Worm (Caenorhabditis elegans) whole organism, young adult: ENCODE data around the gene srx-33.

Experiments
- F33H1.4 ChIP-seq: fragments of 200-800 bp; sonication (Bioruptor generic); IDR thresholded peaks from 2 replicates; pipeline ENCODE4 v1.3.6; 2022; ENCODE audit warnings: missing genetic modification reagents, missing genetic modification characterization, missing compliant biosample characterization
- ama-1 ChIP-seq, 3 experiments: fragments of 150-350 bp in 1 of 3; sonication (generic microtip) in 2 of 3; optimal IDR thresholded peaks; 2 replicates each; lab custom pipeline; 2014 to 2018; ENCODE audit warnings: missing biosample characterization in 2 of 3, missing genetic modification characterization in 2 of 3, missing genetic modification reagents in 2 of 3
- lin-35 ChIP-seq, 3 experiments: fragments of 150-350 bp in 2 of 3; sonication (generic microtip) in 1 of 3; optimal IDR thresholded peaks; 2 replicates each; lab custom pipeline; 2014 to 2018; ENCODE audit warnings: missing biosample characterization in 3 of 3, missing genetic modification characterization in 3 of 3, missing genetic modification reagents in 3 of 3
- madf-3 ChIP-seq: fragments of 200-800 bp; sonication (Bioruptor generic); IDR thresholded peaks from 2 replicates; pipeline ENCODE4 v1.3.6; 2022; ENCODE audit warnings: missing genetic modification reagents, missing genetic modification characterization, missing compliant biosample characterization
- mel-28 ChIP-seq: sonication (generic microtip); optimal IDR thresholded peaks from 2 replicates; lab custom pipeline; 2016; ENCODE audit warnings: borderline replicate concordance, mild to moderate bottlenecking, missing genetic modification characterization, missing compliant biosample characterization
- nfya-1 ChIP-seq: sonication (generic microtip); optimal IDR thresholded peaks from 2 replicates; lab custom pipeline; 2017; ENCODE audit warnings: antibody characterized with exemption, missing compliant biosample characterization, missing genetic modification characterization, borderline replicate concordance; ENCODE audit not compliant: insufficient read depth
- nhr-179 ChIP-seq: sonication (generic microtip); optimal IDR thresholded peaks from 2 replicates; lab custom pipeline; 2016; ENCODE audit warnings: mild to moderate bottlenecking, missing genetic modification characterization, missing compliant biosample characterization
- sptf-2 ChIP-seq: fragments of 200-800 bp; sonication (Bioruptor generic); optimal IDR thresholded peaks from 2 replicates; lab custom pipeline; 2018; ENCODE audit warnings: mild to moderate bottlenecking, missing genetic modification characterization, missing compliant biosample characterization
- ztf-22 ChIP-seq: fragments of 200-800 bp; sonication (Bioruptor generic); optimal IDR thresholded peaks from 2 replicates; lab custom pipeline; 2018; ENCODE audit warnings: mild to moderate bottlenecking, missing genetic modification characterization, moderate library complexity, missing compliant biosample characterization
- ztf-25 ChIP-seq: fragments of 200-800 bp; sonication (Bioruptor generic); IDR thresholded peaks from 2 replicates; pipeline ENCODE4 v1.3.6; 2022; ENCODE audit warnings: missing genetic modification reagents, missing genetic modification characterization, missing compliant biosample characterization
- ztf-26 ChIP-seq: sonication (generic microtip); optimal IDR thresholded peaks from 2 replicates; lab custom pipeline; 2017; ENCODE audit warnings: missing genetic modification characterization, missing compliant biosample characterization

ce11 chrV:7095254-7095990, 23.3 kb downstream of the srx-33 start:
- TF ChIP-seq F33H1.4 (GFP tag; lab: Robert Waterston, UW): no peak
- TF ChIP-seq sptf-2: no peak
- TF ChIP-seq ama-1 (optimal IDR thresholded peaks at IDR 0.05; lab: Kevin White, UChicago): no peak
- TF ChIP-seq ama-1 (GFP tag; optimal IDR thresholded peaks at IDR 0.05; lab: Kevin White, UChicago): no peak
- no peak for TF ChIP-seq madf-3 (GFP tag; lab: Robert Waterston, UW)
- no peak for TF ChIP-seq nfya-1 (tag; lab: Kevin White, UChicago)
- TF ChIP-seq ztf-22 (GFP tag; lab: Kevin White, UChicago): no peak
- TF ChIP-seq ztf-25: no peak
- no peak for TF ChIP-seq nhr-179 (tag; lab: Kevin White, UChicago)
- no peak for TF ChIP-seq ztf-26
- TF ChIP-seq mel-28 (tag; lab: Kevin White, UChicago): no peak
- TF ChIP-seq lin-35 (GFP tag; optimal IDR thresholded peaks at IDR 0.05; lab: Kevin White, UChicago): no peak
